Worm (Caenorhabditis elegans) whole organism, dauer: ENCODE data around the gene ZK856.6.

Experiments used
- unc-62 ChIP-seq: sonication (generic microtip); optimal IDR thresholded peaks from 2 replicates; lab custom pipeline; 2017; ENCODE audit warnings: missing biosample characterization, missing genetic modification reagents, missing genetic modification characterization

ZK856.6 gene

DNA sequence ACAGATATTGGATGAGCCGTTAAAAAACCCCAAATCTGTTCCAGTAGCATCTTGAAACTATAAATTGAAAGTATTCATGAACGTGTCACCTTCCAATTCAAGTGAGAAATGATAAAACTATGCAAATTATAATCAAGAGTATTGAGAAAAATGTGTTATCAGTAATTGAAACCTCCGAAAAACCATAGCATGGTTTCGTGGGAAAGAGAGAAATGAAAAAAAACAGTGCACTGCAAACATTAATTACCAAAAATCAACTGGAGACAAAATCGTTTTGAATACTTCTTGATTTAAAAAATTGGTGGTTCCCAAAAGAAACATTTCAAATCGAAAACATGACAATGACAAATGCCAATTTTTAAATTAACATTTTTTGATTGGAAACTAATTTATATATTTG lies 27.1 kb downstream of the ZK856.6 start, which contains the start of gene daf-36:
Gene daf-36 (minus strand): TSS at position 101 of the 400 bp plus-strand sequence.
- TF ChIP-seq unc-62 = no peak

DNA sequence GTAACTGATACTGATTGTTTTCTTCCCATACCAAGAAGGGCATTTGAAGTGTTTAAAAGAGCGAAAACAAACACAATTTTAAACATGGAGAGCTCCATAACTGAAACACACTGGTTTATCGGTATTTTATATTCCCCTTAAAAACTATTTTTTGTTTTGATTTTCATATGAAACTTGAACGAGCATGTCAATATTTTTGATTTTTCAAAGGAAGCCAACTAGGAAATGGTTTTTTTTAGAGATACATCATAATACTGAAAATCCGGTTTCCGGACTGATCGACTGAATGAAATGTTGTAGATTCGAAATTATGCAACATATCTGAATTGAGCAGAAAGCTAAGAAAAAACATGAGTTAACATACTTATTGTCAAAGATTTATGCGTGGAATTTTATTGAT lies 28.8 kb downstream of the ZK856.6 start, which contains the start of gene ttr-19:
Gene ttr-19 (minus strand): TSS at position 101 of the 400 bp plus-strand sequence.
- no peak for TF ChIP-seq unc-62

DNA sequence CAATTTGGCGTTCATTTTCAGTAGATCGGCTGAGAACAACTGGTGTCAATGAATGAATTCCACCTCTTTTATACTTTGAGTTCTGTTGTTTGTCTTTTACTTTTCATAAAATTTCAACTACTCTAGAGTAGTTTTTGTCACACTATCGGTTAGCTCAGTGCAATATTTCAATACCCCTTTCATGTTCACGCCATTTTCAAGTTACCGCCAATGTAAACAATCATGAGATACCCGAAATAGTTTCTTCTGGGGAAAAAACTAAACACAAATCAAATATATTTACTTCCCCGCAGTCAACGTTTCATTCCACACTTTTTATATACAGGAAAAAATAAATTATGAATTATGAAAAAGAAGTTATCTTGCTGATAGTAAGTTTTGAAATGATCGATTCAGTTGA lies 29.9 kb downstream of the ZK856.6 start, which contains the start of gene fipr-4:
Gene fipr-4 (minus strand): TSS at position 101 of the 400 bp plus-strand sequence.
- TF ChIP-seq unc-62 = no peak

DNA sequence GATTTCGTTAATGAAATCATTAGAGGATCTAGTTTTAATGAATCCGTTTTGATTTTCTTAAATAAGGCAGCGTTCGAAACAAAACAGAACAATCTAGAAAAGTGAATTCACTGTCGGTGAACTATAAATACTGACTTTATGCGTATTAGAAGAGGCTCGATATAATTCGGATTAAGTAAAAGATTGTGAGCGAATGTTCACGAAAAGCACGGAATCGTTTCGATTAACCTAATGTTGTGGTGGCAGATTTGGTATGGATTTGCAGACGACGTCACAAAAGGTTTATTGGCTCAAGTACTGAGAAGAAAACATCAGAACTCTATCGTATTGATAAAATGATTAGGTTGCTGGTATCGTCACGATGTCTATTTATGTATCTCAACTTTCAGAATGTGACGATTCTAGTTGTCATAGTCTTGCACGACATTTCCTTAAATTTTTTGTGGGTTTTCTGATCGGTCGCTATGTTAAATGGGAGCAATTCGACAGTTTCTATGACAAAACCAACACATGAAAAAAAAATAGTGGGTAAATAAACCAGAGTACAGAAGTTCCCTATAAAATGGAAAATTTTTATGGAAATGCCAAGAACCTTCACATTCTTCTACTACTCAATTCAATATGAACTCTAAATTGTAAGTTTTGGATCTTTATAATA lies 30.9 kb downstream of the ZK856.6 start, which contains the start of the genes pyt-1 and fipr-7:
Gene pyt-1 (minus strand): TSS at position 101 of the 658 bp plus-strand sequence.
Gene fipr-7 (plus strand): TSS at position 608 of the 658 bp plus-strand sequence.
- TF ChIP-seq unc-62 = no peak

DNA sequence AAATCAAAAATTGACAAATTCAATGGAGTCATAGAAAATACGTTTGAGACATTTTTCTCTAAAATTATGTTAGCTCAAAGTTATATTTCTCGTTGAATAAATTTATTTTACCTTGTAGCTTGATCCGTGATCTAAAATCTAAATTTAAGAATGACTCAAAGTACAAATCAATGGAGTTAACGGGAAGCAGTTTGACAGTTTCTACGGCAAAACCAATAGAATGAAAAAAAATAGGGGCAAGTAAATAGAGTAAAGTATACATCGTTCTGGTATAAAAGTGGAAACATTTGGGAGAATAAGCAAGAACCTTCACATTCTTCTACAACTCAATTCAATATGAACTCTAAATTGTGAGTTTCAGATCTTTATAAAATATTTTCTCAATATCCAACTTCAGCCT lies 32.4 kb downstream of the ZK856.6 start, which contains the start of gene fipr-6:
Gene fipr-6 (plus strand): TSS at position 301 of the 400 bp plus-strand sequence.
- TF ChIP-seq unc-62 = no peak

DNA sequence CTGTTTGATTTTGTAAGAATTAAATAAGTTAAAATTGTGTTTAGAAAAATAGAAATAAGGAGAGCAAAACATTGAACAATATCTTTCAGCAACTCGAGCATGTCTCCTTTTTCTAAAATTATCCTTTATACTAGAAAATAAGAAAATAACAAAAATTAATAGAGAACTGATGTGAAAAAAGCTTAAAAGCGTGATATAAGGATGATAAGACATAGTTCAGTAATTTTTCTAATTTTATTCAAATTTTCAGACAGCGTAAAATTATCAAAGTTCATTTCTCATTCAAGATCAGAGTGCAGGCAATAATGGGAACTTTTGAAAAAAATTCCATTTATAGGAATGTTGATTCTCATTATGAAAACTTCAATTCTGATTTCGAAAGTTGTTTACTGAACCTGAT lies 34.8 kb downstream of the ZK856.6 start, which contains the start of gene str-182:
Gene str-182 (minus strand): TSS at position 101 of the 400 bp plus-strand sequence.
- TF ChIP-seq unc-62 = no peak

DNA sequence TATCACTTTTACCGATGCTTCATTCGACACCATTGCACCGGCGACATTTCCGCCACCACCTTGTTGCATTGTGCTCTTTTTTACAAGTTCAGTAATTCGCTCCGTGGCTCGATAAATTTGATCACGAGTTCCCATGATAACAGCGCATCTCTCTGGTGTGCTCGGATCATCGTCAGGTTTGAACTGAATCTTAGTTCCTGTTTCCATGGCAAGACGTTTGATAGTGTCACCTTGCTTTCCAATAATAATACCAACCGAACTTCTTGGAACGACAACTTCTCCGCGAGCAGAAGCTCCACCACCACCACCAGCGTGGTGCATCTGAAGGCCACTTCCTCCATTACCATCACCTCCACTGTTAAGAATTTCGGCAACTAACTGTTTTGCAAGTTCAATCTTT lies 38.7 kb downstream of the ZK856.6 start:
- no peak for TF ChIP-seq unc-62

DNA sequence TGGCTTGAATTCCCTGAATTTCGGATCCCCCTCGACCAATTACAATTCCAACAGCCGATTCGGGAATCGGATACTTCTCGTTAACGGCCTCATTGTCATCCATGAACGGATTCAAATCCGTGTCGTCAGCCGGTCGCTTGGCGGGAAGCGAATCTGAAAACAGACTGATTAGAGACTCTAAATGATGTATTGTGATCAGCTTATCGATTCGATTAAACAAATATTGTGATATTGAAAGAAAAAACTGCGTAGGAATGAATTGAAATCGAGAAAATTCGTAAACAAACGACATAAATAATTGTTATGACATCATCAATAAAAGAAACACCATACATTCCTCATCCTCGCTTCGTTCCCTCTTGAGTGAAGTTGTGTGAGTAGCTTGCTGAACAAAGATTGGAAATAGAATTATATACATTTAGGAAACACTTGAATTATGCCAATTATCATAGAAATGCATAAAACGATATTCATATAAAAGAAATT lies 39.5 kb downstream of the ZK856.6 start:
- TF ChIP-seq unc-62 = no peak

DNA sequence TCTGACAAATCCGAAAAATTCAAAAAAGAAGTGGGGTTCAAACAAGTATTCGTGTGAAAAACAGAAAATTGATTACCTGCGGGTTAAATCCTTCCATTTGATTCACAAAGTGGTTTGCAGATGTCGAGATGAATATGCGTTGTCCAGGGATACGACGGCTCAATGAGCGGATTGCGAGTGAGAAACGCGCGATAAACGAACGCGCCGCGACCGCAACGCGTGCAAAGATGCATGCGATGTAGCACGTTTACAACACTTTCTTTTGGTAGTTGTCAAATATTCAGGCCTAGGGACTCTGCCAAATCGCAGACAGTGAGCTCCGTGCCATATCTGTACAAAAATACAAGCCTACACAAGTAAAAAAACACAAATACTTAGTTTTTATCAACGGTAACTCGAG lies 40.2 kb downstream of the ZK856.6 start, which contains the start of gene fubl-1:
Gene fubl-1 (minus strand): TSS at position 202 of the 400 bp plus-strand sequence.
- no peak for TF ChIP-seq unc-62

DNA sequence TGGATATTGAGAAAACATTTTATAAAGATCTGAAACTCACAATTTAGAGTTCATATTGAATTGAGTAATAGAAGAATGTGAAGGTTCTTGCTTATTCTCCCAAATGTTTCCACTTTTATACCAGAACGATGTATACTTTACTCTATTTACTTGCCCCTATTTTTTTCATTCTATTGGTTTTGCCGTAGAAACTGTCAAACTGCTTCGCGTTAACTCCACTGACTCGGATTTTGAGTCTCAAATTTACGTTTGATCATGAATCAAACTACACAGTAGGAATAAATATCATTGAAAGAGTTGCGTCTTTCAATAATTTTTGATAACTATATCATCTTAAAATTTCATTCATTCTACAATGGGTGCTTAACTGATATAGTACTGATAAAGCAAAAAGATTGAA lies 41.4 kb downstream of the ZK856.6 start, which contains the start of gene fipr-8:
Gene fipr-8 (minus strand): TSS at position 101 of the 400 bp plus-strand sequence.
- TF ChIP-seq unc-62 = no peak

DNA sequence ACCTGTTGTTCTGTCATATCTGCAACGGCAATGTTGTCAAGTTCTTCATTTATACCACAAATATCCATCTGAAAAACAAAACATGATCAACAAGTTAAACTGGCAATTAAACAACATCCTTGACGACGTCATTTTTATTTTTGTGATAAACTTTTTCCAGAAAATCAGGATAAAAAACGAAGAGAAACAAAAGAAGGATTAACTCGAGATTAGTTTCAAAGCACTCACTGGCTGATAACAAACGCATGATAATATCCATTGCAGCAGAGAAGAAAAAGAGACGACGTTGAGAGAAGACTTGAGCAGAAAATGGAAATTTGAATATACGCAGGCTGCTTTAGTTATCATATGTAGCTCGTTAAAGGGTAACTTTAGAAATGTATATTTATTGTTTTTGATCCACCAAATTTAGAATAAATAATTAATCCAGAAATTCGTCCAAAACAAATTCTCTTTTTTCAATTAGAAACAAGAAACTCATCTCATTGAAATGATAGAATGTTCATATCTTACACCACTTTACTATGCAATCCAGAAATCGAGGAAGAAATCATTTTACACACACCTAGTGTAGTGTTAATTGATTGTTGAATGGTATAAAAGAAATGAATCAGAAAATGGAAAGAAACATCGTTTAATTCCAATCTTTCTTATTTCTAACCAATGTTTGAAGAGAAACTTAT lies 42.8 kb downstream of the ZK856.6 start, which contains the start of the genes C12D8.21 and col-148:
Gene C12D8.21 (minus strand): TSS at position 68 of the 683 bp plus-strand sequence.
Gene col-148 (plus strand): TSS at position 633 of the 683 bp plus-strand sequence.
- no peak for TF ChIP-seq unc-62

DNA sequence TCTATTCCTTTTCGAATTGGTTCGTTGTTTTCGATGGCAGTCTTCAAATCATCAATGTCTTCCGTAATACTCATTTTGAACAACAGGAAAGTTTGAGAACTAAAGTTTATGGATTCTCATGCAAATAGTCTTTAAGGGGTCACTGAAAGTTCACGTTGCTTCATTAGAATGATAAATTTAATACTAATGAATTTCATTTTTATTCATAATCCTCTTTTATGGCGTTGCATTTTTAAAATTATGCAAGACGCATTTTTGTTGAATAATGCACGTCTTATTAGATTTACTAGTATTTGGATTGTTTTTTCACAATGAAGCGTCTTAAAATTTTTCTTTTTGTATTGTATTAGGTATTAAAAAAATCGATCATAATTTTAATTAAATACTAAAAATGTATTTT lies 44.6 kb downstream of the ZK856.6 start, which contains the start of gene C12D8.9:
Gene C12D8.9 (minus strand): TSS at position 101 of the 400 bp plus-strand sequence.
- no peak for TF ChIP-seq unc-62

DNA sequence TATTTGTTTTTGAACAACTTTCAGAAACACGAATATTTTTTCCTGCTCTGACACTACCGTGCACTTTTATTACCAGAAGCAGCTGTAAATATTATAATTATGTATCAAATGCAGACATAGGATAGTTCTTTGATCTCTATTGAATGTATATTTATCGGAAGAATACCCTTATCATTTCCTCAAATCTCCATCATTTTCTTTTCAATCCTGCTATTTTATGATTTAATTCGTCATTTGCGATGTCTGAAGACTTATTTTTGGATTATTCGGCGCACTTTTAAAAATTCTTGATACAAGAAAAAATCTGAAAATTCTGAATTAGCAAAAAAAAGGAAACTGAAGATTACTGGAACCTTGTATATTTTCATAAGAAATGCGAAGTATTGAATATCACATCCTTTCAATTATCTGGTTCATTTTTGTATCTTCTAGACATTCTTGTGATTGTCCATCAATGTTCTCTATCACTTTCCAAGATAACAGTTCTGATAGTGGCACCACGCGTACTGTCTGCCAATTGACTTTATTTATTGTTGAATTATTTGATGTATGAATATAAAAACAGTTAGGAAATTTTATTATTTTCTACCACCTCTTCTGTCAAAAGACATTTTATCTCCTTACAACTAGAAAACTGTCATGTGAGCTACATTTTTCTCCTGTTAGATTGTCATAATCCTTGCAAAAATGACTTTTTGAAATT lies 45.7 kb downstream of the ZK856.6 start:
- TF ChIP-seq unc-62 = no peak

DNA sequence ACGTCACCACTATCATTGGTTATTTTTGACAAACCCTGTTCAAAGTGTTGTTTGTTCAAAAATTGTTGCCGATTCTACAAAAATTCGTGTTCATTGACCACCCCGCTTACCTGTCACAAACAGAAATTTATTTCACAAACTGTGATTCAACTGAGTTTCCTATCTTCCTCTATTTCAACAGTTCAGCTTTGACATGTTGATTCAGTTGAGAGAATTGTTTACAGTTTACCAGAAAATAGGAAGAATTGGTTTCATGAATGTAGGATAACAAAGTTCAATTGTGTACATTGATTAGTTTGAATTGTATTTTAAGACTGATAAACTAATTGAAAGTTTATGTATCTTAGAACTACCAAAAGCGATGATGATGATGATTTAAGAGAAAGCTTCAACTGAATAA lies 47.1 kb downstream of the ZK856.6 start:
- no peak for TF ChIP-seq unc-62

DNA sequence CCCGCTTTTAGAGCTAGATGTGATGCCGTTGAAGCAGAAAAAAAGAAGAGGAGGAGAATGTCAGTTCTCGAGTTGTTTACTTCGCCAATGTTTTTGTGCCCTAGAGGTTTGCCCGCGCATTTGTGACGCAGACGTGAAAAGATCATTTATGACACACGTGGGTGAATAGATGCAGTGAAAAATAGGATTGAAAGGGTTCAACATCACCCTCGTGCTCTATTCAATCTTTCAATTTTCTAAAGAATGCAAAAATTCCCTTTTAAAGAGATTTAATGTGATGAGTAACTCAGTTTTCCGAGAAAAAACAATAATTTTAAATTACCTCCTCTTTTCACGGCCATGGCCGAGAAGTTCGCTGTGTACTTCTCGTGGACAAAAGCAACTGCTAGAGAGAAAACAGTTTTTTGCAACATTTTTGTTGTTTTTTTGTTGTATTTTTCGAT lies 48.0 kb downstream of the ZK856.6 start:
- no peak for TF ChIP-seq unc-62

DNA sequence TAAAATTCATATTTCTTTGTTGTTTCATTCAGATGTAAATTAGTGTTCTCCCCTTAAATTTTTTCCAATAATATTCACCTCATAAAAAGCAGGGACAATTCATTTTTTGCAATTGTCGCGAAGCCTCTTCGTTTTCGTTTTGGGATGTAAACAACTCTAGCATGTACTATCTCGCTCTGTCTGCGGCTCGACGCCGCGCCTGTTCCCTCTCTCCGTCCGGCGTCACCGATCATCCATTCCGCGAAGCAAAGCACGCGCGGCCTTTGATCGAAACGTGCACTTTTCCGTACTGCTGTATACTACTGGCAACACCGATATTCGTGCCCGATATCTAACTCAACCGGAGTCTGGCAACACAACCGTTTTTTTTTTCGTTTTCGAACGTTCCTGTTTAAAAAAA lies 48.5 kb downstream of the ZK856.6 start:
- TF ChIP-seq unc-62 = no peak
